Worm (Caenorhabditis elegans): ENCODE measurements around the gene cutl-3.
A peak's percentile ranks its signal among the peaks of the same experiment; 100 is the strongest.

DNA sequence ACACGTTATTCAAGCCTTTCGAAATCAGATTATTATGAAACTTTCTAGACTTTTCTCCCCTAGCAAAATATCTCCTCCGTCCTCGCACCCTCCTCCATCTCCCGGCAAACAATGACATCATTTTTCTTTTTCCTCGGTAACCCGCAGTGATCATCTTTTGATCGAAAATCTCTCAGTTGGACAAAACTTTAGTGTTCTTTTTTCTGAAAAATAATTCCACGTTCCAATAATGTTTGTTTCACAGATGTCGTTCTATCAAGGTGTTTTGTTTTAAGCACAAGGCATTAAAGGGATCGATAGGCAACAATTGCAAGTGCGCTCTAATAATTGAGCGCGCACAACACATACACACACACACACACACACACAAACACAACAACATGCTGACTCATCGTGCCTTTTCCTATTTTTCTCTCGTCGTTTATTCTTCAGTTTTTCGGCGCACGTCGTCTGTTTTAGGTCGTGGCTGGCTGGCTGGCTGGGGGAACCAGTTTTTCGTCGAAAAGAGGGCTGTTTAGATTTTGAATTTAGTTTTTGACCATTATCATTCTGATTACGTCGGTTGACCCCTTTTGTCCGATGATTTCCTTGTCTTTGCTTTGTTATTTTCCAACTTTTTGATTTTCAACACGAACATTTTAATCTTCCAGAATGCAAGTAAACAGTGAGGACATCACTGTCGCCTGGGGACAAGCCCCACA lies 23.4 kb downstream of the cutl-3 start, which contains the start of gene F20D1.3:
- TF ChIP-seq pag-3 (tag; optimal IDR thresholded peaks at IDR 0.05; ENCODE audit: borderline replicate concordance) (no peak), rnt-1 (tag; optimal IDR thresholded peaks at IDR 0.05) (no peak), Y22D7AL.16 (tag; optimal IDR thresholded peaks at IDR 0.05) (no peak), ceh-9 (tag; optimal IDR thresholded peaks at IDR 0.05) (no peak), ama-1 (optimal IDR thresholded peaks at IDR 0.05) (no peak), zip-5 (tag; optimal IDR thresholded peaks at IDR 0.05) (no peak), nhr-11 (tag; optimal IDR thresholded peaks at IDR 0.05) (no peak), nfya-1 (tag; optimal IDR thresholded peaks at IDR 0.05) (peak; percentile 25), ceh-34 (tag; optimal IDR thresholded peaks at IDR 0.05) (no peak), elt-4 (tag; optimal IDR thresholded peaks at IDR 0.05) (no peak), ceh-24 (tag; optimal IDR thresholded peaks at IDR 0.05) (no peak)
